Worm (Caenorhabditis elegans): Measurements from ENCODE around the gene F57C12.6.

F57C12.6 gene

DNA sequence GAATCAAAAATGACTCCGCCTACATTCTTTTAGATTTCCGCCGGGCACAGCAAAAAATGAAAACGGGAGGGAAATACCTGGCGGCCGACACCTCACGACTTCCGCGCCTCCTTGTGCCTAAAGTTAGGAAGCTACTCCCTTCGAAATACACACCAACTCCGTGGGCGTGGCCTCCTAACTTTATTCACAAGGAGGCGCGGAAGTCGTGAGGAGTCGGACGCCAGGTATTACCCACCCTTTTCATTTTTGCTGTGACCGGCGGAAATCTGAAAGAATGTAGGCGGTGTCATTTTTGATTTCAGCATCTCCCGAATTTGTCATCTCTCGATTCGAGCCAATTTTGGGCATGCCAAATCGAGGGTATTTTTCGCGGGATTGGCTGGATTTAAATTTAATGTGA, 15.7 kb downstream of the F57C12.6 start:
- TF ChIP-seq unc-30 (tag; optimal IDR thresholded peaks at IDR 0.05) (no peak), zip-4 (GFP tag; optimal IDR thresholded peaks at IDR 0.05) (no peak), unc-86 (tag; optimal IDR thresholded peaks at IDR 0.05) (no peak), tlp-1 (tag; optimal IDR thresholded peaks at IDR 0.05) (no peak)

- TF ChIP-seq elt-3 (tag; optimal IDR thresholded peaks at IDR 0.05) (no peak), ceh-90 (tag; optimal IDR thresholded peaks at IDR 0.05) (no peak), C16A3.4 (tag; optimal IDR thresholded peaks at IDR 0.05) (no peak), fkh-10 (GFP tag; optimal IDR thresholded peaks at IDR 0.05) (no peak), skn-1 (tag; optimal IDR thresholded peaks at IDR 0.05) (peak; percentile 99)
Observed at ce11 chrX:536365-536764, 17.4 kb downstream of the F57C12.6 start.

ce11 chrX:535728-536127, 18.0 kb downstream of the F57C12.6 start, which contains the start of gene F28C10.3:
Gene F28C10.3, minus strand, starts transcription at chrX:535828.
- no peak for TF ChIP-seq sptf-1 (tag; optimal IDR thresholded peaks at IDR 0.05)
- TF ChIP-seq dsc-1 (tag; optimal IDR thresholded peaks at IDR 0.05): peak; percentile 65
- TF ChIP-seq unc-130 (tag; optimal IDR thresholded peaks at IDR 0.05): peak; percentile 21
- peak; percentile 67 for TF ChIP-seq fkh-10 (GFP tag; optimal IDR thresholded peaks at IDR 0.05)
- no peak for TF ChIP-seq tlp-1 (tag; optimal IDR thresholded peaks at IDR 0.05)
- TF ChIP-seq nhr-20 (tag; optimal IDR thresholded peaks at IDR 0.05): peak; percentile 87
- no peak for TF ChIP-seq hlh-4 (tag; optimal IDR thresholded peaks at IDR 0.05)
- TF ChIP-seq lin-14 (GFP tag; optimal IDR thresholded peaks at IDR 0.05): peak; percentile 96
- peak; percentile 58; the same call in 1 of the 2 replicates for TF ChIP-seq mab-9 (GFP tag; IDR thresholded peaks at IDR 0.05)
- no peak for TF ChIP-seq vab-15 (tag; optimal IDR thresholded peaks at IDR 0.05)
- no peak for TF ChIP-seq ceh-90 (tag; optimal IDR thresholded peaks at IDR 0.05)
- no peak for TF ChIP-seq alr-1 (tag; optimal IDR thresholded peaks at IDR 0.05; ENCODE audit: borderline replicate concordance)
- peak; percentile 63 for TF ChIP-seq C16A3.4 (tag; optimal IDR thresholded peaks at IDR 0.05)
- peak; percentile 4 for TF ChIP-seq zag-1 (tag; optimal IDR thresholded peaks at IDR 0.05)
- TF ChIP-seq aha-1 (tag; optimal IDR thresholded peaks at IDR 0.05): no peak
- no peak for TF ChIP-seq unc-98 (GFP tag; IDR thresholded peaks at IDR 0.05)
- TF ChIP-seq fos-1 (tag; optimal IDR thresholded peaks at IDR 0.05): peak; percentile 81
- TF ChIP-seq C34B4.2 (tag; optimal IDR thresholded peaks at IDR 0.05): no peak
- TF ChIP-seq mep-1 (tag; optimal IDR thresholded peaks at IDR 0.05): peak; percentile 68
- peak; percentile 43 for TF ChIP-seq lir-3 (tag; optimal IDR thresholded peaks at IDR 0.05; ENCODE audit: poor library complexity)
- peak; percentile 71 for TF ChIP-seq unc-86 (tag; optimal IDR thresholded peaks at IDR 0.05)
- TF ChIP-seq C04F5.9 (tag; optimal IDR thresholded peaks at IDR 0.05): peak; percentile 35
- peak; percentile 61 for TF ChIP-seq pag-3 (tag; optimal IDR thresholded peaks at IDR 0.05; ENCODE audit: borderline replicate concordance, insufficient read depth)
- TF ChIP-seq nhr-84 (tag; optimal IDR thresholded peaks at IDR 0.05): no peak
- peak; percentile 80 for TF ChIP-seq tbx-2 (tag; optimal IDR thresholded peaks at IDR 0.05)
- TF ChIP-seq nhr-47 (tag; optimal IDR thresholded peaks at IDR 0.05): peak; percentile 89
- peak; percentile 72 for TF ChIP-seq lin-13 (GFP tag; optimal IDR thresholded peaks at IDR 0.05)
- peak; percentile 2 for TF ChIP-seq ztf-4 (tag; optimal IDR thresholded peaks at IDR 0.05)
- TF ChIP-seq lsy-2 (tag; optimal IDR thresholded peaks at IDR 0.05): peak; percentile 69 to 81
- peak; percentile 50 for TF ChIP-seq egl-13 (tag; optimal IDR thresholded peaks at IDR 0.05)
- no peak for TF ChIP-seq ztf-11 (tag; optimal IDR thresholded peaks at IDR 0.05)
- no peak for TF ChIP-seq unc-30 (tag; optimal IDR thresholded peaks at IDR 0.05)
- TF ChIP-seq blmp-1 (tag; optimal IDR thresholded peaks at IDR 0.05): peak; percentile 80
- TF ChIP-seq lin-39 (tag; optimal IDR thresholded peaks at IDR 0.05): peak; percentile 53
- peak; percentile 53 to 66 for TF ChIP-seq efl-1 (optimal IDR thresholded peaks at IDR 0.05)
- TF ChIP-seq efl-1 (GFP tag; optimal IDR thresholded peaks at IDR 0.05 in 1 of 2): peak; percentile 13 to 93
- TF ChIP-seq snu-23 (GFP tag; optimal IDR thresholded peaks at IDR 0.05): peak; percentile 87
- no peak for TF ChIP-seq nhr-76 (tag; optimal IDR thresholded peaks at IDR 0.05)
- peak; percentile 64 for TF ChIP-seq mef-2 (tag; optimal IDR thresholded peaks at IDR 0.05)
- peak; percentile 98 for TF ChIP-seq nhr-85 (tag)
- TF ChIP-seq grh-1 (GFP tag; IDR thresholded peaks at IDR 0.05): peak; percentile 65
- TF ChIP-seq isw-1 (GFP tag; IDR thresholded peaks at IDR 0.05): peak; percentile 55
- TF ChIP-seq nhr-71 (tag; optimal IDR thresholded peaks at IDR 0.05): peak; percentile 91
- peak; percentile 36 for TF ChIP-seq nhr-237 (tag; optimal IDR thresholded peaks at IDR 0.05)
- peak; percentile 64 for TF ChIP-seq irx-1 (tag; optimal IDR thresholded peaks at IDR 0.05)
- TF ChIP-seq egl-27 (tag; optimal IDR thresholded peaks at IDR 0.05): peak; percentile 19 to 80
